Worm (Caenorhabditis elegans): Measurements from ENCODE around the gene der-2.

der-2 gene

ce11 chrIII:7223029-7223428 lies at the start of gene der-2:
der-2 (minus strand) TSS chrIII:7223129.
- TF ChIP-seq C17E4.6 (GFP tag; IDR thresholded peaks at IDR 0.05) (no peak), ceh-79 (tag; optimal IDR thresholded peaks at IDR 0.05) (no peak), D2030.7 (GFP tag; IDR thresholded peaks at IDR 0.05) (no peak), T07F8.4 (tag; optimal IDR thresholded peaks at IDR 0.05) (no peak), F57C9.4 (tag; optimal IDR thresholded peaks at IDR 0.05) (no peak), zim-3 (tag; optimal IDR thresholded peaks at IDR 0.05) (no peak), nfyb-1 (GFP tag; IDR thresholded peaks at IDR 0.05) (no peak), unc-62 (GFP tag; optimal IDR thresholded peaks at IDR 0.05) (no peak), tbx-9 (tag; optimal IDR thresholded peaks at IDR 0.05; ENCODE audit: borderline replicate concordance) (no peak), egl-18 (GFP tag; IDR thresholded peaks at IDR 0.05) (no peak), ztf-28 (GFP tag; IDR thresholded peaks at IDR 0.05) (no peak), B0019.2 (GFP tag; conservative IDR thresholded peaks at IDR 0.05) (no peak), F57A8.1 (GFP tag; optimal IDR thresholded peaks at IDR 0.05) (no peak), rpc-1 (optimal IDR thresholded peaks at IDR 0.05) (no peak), rpc-1 (tag; optimal IDR thresholded peaks at IDR 0.05) (no peak), lin-40 (tag; optimal IDR thresholded peaks at IDR 0.05) (no peak), F10E7.11 (tag; optimal IDR thresholded peaks at IDR 0.05) (no peak), ztf-3 (GFP tag; optimal IDR thresholded peaks at IDR 0.05) (no peak), tbp1 (GFP tag; optimal IDR thresholded peaks at IDR 0.05) (no peak)

- TF ChIP-seq ceh-58 (GFP tag; IDR thresholded peaks at IDR 0.05) (no peak), efl-1 (GFP tag; optimal IDR thresholded peaks at IDR 0.05) (no peak), let-607 (tag; optimal IDR thresholded peaks at IDR 0.05) (no peak), attf-5 (GFP tag; optimal IDR thresholded peaks at IDR 0.05) (peak; percentile 74), sptf-2 (GFP tag; optimal IDR thresholded peaks at IDR 0.05) (no peak), ekl-4 (GFP tag; IDR thresholded peaks at IDR 0.05) (no peak), F10E7.11 (tag; optimal IDR thresholded peaks at IDR 0.05) (no peak), lir-1 (GFP tag; conservative IDR thresholded peaks at IDR 0.05) (peak; percentile 41; the same call in 1 of the 2 replicates), ama-1 (optimal IDR thresholded peaks at IDR 0.05) (no peak), ama-1 (GFP tag; optimal IDR thresholded peaks at IDR 0.05) (no peak), nhr-90 (tag; optimal IDR thresholded peaks at IDR 0.05) (no peak), B0035.1 (tag; optimal IDR thresholded peaks at IDR 0.05) (no peak), F33H1.4 (GFP tag; IDR thresholded peaks at IDR 0.05) (0 out of 2 replicates have a peak, but pooled peaks have one; percentile 9), ceh-40 (GFP tag; IDR thresholded peaks at IDR 0.05) (no peak), B0019.2 (GFP tag; conservative IDR thresholded peaks at IDR 0.05) (no peak), lag-1 (GFP tag; IDR thresholded peaks at IDR 0.05) (no peak), lsy-27 (tag; optimal IDR thresholded peaks at IDR 0.05; ENCODE audit: borderline replicate concordance, insufficient read depth) (no peak), F52B5.7 (tag; optimal IDR thresholded peaks at IDR 0.05) (no peak), T07F8.4 (tag; optimal IDR thresholded peaks at IDR 0.05) (no peak), chd-7 (tag; optimal IDR thresholded peaks at IDR 0.05) (peak; percentile 61), hlh-12 (tag; optimal IDR thresholded peaks at IDR 0.05) (no peak), ceh-100 (GFP tag; IDR thresholded peaks at IDR 0.05) (no peak), Y53G8AR.9 (GFP tag; conservative IDR thresholded peaks at IDR 0.05) (peak; percentile 30; the same call in 1 of the 2 replicates), B0336.3 (GFP tag; IDR thresholded peaks at IDR 0.05) (no peak), nhr-27 (tag; optimal IDR thresholded peaks at IDR 0.05) (no peak), lin-26 (GFP tag; IDR thresholded peaks at IDR 0.05) (peak; percentile 46; the same call in 1 of the 2 replicates), gei-17 (GFP tag; optimal IDR thresholded peaks at IDR 0.05) (peak; percentile 18), Y53F4B.3 (GFP tag; IDR thresholded peaks at IDR 0.05) (no peak), repo-1 (tag; optimal IDR thresholded peaks at IDR 0.05) (no peak), madf-10 (tag; optimal IDR thresholded peaks at IDR 0.05) (no peak), hmg-20 (GFP tag; IDR thresholded peaks at IDR 0.05) (no peak), nfya-2 (GFP tag; IDR thresholded peaks at IDR 0.05) (no peak), pha-4 (tag; optimal IDR thresholded peaks at IDR 0.05) (no peak), F49E8.2 (tag; optimal IDR thresholded peaks at IDR 0.05; ENCODE audit: insufficient read depth) (no peak)
Observed at ce11 chrIII:7272088-7272487, 49.2 kb upstream of the der-2 start.
